Fruit fly (Drosophila melanogaster) whole organism, wandering third instar larva: ENCODE measurements around the gene His4r.

Experiments used
- fru ChIP-seq: fragments of 200-800 bp; sonication (Bioruptor generic); optimal IDR thresholded peaks from 3 replicates; lab custom pipeline; 2016; ENCODE audit warnings: missing biosample characterization, mild to moderate bottlenecking, missing genetic modification characterization
- lola ChIP-seq: fragments of >200 bp; optimal IDR thresholded peaks from 2 replicates; lab custom pipeline; 2017; ENCODE audit warnings: missing biosample characterization, missing genetic modification characterization

DNA sequence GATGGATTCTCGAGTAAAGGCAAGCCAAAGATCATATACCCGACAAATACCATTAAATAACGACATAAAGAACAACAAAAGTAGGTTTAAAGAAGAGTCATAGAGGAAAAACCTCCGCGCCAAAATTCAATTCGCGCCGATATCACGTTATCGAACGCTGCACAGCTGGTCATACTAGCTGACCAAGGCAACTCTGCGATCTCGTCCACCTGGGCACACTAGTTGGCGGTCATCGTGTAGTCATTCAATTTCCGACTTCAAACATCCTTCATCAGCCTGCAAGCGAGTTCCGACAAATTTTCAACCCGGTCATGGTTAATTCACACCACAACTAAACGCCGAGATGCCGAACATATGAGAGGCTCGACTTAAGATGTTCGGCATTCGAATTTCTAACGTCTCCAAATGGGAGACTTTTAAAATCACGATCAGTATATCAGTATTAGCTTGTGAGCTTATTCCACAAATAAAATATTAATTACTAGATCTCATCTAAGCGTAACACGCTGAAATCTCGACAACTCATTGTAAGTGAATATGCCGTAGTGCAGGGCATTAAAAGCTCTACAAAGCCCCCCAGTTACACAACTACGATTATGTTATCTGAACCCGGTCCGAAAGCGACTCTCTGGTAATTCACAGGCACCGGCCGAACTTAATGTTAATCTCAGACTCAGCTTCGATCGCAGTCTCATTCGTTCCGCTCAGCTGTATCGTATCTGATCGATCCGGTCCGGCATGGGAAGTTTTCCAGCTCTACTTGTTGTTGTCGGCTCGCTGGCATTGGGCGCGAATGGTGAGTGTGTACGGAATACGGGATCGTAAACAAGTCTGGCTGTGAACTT, 31.4 kb downstream of the His4r start, which contains the start of gene CG3505:
- peak; percentile 47 for TF ChIP-seq fru (GFP tag; lab: Kevin White, UChicago)
- no peak for TF ChIP-seq lola (GFP tag; lab: Kevin White, UChicago)
